Worm (Caenorhabditis elegans): ENCODE data around the gene ndx-3.

ce11 chrII:4920608-4921007 lies 32.8 kb upstream of the ndx-3 start:
- no peak for TF ChIP-seq ceh-19 (GFP tag; optimal IDR thresholded peaks at IDR 0.05)
- no peak for TF ChIP-seq pqm-1 (tag; optimal IDR thresholded peaks at IDR 0.05)
- no peak for TF ChIP-seq hlh-8 (tag; optimal IDR thresholded peaks at IDR 0.05)
- TF ChIP-seq unc-86 (tag; optimal IDR thresholded peaks at IDR 0.05): no peak
- TF ChIP-seq elt-4 (tag; optimal IDR thresholded peaks at IDR 0.05): no peak

Measured in whole organism, late embryonic.